Worm (Caenorhabditis elegans): Measurements from ENCODE around the gene F22F7.4.
"Not testable (repeated sequence)": the region's sequence is repeated elsewhere in the genome, so short reads cannot be mapped to it uniquely, and the experiment has no call there.

The F22F7.4 gene

ce11 chrV:2126554-2126953 is 20.7 kb upstream of the F22F7.4 start:
- TF ChIP-seq unc-62 (GFP tag; optimal IDR thresholded peaks at IDR 0.05) = no peak

- TF ChIP-seq unc-62 (GFP tag; optimal IDR thresholded peaks at IDR 0.05) = no peak
Measured at ce11 chrV:2123164-2123563, 17.3 kb upstream of the F22F7.4 start.

DNA sequence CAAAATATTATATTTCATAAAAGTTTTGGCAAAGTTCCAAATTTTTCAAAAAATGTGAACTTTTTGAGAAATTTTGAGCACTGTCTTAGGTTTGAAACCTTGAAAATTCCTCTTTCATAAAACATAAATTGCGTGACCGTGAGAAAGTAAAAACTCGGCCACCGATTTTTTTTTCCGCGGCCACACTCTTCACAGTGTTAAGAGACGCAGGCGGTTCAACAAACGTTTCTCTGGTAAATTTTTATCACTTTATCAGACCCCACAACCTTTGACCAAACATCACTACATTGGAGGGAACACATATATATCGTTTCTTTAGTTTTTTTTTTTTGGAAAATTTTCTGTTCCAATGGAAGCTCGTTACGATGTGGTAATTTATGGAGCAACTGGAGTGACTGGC is 16.6 kb upstream of the F22F7.4 start, which contains the start of gene F22F7.2:
Gene F22F7.2, plus strand, starts transcription at position 266 of the 400 bp plus-strand sequence.
- TF ChIP-seq unc-62 (GFP tag; optimal IDR thresholded peaks at IDR 0.05) = no peak

DNA sequence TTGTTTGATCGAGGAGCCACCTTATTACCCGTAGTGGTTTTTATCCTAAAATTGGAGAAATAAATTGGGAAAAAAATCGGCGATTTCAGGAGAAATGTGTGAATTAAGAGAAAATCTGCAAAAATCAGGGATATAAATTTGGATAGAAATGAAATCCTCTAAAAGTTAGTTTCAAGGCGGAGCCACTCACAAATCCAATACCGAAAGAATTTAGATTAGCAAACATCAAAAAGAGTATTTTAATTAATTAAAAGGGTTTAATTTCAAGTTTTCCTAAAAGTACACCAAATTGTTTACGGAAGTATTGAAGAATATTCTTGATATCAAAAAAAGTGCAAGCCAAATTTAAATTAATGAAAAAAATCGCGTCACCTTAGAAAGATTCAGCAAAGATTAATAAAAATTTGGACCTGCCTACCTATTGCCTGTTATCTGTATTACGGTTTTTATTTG is 16.1 kb upstream of the F22F7.4 start, which contains the start of gene F22F7.8:
Gene F22F7.8, minus strand, starts transcription at position 51 of the 453 bp plus-strand sequence.
- no peak for TF ChIP-seq unc-62 (GFP tag; optimal IDR thresholded peaks at IDR 0.05)

ce11 chrV:2119529-2119928 is 13.7 kb upstream of the F22F7.4 start, which contains the start of gene F22F7.11:
Gene F22F7.11 (plus strand): TSS chrV:2119829.
- no peak for TF ChIP-seq unc-62 (GFP tag; optimal IDR thresholded peaks at IDR 0.05)

DNA sequence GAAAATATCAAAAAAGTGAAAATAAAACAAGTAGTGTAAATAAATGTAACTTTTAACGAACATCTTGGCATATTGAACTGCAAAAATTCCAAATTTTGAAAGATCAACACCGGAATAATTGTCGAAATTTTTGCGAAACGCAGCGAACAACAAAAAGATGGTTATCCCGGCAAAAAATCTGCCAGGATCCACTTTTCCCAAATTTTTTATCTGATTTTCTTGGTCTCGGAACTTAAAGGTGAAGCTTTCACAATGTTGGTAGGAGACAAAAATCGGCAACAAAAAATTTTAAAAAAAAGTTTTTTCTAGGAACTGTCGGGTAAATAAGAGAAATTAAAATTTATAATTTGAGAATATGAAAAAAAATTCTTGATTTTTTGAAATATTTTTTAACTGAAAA is 12.7 kb upstream of the F22F7.4 start, which contains the start of gene bgnt-1.2:
Gene bgnt-1.2, minus strand, starts transcription at position 101 of the 400 bp plus-strand sequence.
- TF ChIP-seq unc-62 (GFP tag; optimal IDR thresholded peaks at IDR 0.05) = no peak

DNA sequence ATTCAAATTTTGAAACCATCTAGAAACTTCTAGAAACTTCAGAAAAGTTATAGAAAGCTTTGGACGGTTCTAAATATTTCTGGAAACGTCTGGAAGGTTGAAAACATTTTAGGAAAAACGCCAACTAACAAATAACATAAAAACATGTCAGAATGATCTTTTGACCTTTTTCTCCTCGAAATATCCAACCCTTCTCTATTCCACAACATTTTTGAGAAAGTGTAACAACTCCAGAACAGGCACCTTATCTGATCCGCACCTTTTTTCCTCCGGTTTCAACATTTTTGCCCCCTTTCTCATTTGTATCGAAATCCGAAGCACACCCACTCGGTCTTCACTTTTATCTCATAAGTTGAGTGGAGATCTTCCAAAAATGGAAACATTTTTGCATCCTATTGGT is 4.5 kb upstream of the F22F7.4 start, which contains the start of gene F22F7.3:
Gene F22F7.3, plus strand, starts transcription at position 301 of the 400 bp plus-strand sequence.
- no peak for TF ChIP-seq unc-62 (GFP tag; optimal IDR thresholded peaks at IDR 0.05)

DNA sequence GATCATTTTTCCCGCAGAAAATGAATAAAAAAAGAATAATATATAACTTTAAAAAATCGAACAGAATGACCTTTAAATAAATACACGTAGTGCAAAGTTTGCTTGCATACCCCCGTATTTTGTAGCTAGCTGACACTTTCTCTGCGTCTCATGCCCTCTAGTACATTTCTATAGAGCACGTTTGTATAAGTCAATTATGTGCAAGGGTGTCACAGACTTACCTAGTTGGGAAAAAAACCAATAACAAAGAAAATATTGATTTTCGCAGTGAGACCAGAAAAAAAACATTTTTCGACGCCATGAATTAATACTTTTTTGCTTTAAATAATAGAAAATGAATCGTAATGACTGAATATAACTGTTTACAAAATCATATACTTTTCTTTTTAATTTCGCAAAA is 3.4 kb upstream of the F22F7.4 start, which contains the start of gene ckb-4:
Gene ckb-4, minus strand, starts transcription at position 140 of the 400 bp plus-strand sequence.
- no peak for TF ChIP-seq unc-62 (GFP tag; optimal IDR thresholded peaks at IDR 0.05)

DNA sequence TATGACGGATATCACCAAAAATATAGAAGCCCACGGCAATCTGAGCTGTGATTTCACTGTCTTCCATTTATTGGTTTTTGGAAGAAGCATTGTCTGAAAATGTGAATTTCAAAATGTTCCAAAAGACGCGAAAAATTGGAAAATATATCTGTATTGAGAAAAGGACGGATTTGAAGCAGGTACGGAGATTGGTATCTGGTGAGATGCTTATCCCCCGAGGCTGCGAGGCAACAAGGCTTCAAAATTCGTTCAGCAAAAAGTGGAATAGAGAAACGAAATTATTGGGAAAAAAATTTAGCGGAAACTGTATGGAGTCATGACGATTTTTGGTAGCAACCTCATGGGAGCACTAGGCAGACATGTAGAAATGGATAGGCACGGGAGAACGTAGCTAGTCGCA is 2.8 kb downstream of the F22F7.4 start, which contains the start of gene F36F12.1:
Gene F36F12.1, minus strand, starts transcription at position 101 of the 400 bp plus-strand sequence.
- no peak for TF ChIP-seq unc-62 (GFP tag; optimal IDR thresholded peaks at IDR 0.05)

- TF ChIP-seq unc-62 (GFP tag; optimal IDR thresholded peaks at IDR 0.05) = no peak
Measured at ce11 chrV:2099040-2099439, 6.8 kb downstream of the F22F7.4 start, which contains the start of gene F36F12.7. Gene F36F12.7 (plus strand): TSS chrV:2099340.

ce11 chrV:2097653-2098052 is 8.2 kb downstream of the F22F7.4 start, which contains the start of gene clec-208:
Gene clec-208 (plus strand): TSS chrV:2097953.
- TF ChIP-seq unc-62 (GFP tag; optimal IDR thresholded peaks at IDR 0.05) = no peak

DNA sequence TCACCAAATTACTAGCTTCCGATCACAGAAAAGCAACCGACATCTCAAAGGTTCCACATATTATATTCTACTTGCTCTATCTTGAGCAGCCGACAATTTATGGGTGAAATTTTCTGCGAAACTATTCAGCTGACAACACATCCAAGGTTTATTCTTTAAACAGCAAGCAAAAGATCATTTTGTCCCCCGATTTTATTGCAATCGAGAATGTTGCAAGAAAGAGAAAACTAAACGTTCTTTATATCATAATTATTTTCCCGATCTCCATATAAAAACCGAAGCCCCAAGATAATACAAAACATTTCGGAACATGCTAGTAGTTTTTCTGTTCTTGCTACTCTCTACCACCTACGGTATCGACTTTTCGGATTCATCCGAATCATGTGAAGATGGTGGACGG is 10.1 kb downstream of the F22F7.4 start, which contains the start of gene clec-207:
Gene clec-207, plus strand, starts transcription at position 301 of the 400 bp plus-strand sequence.
- no peak for TF ChIP-seq unc-62 (GFP tag; optimal IDR thresholded peaks at IDR 0.05)

ce11 chrV:2095204-2095603 is 10.7 kb downstream of the F22F7.4 start, which contains the start of gene F36F12.2:
Gene F36F12.2 (minus strand): TSS chrV:2095304.
- TF ChIP-seq unc-62 (GFP tag; optimal IDR thresholded peaks at IDR 0.05) = no peak

DNA sequence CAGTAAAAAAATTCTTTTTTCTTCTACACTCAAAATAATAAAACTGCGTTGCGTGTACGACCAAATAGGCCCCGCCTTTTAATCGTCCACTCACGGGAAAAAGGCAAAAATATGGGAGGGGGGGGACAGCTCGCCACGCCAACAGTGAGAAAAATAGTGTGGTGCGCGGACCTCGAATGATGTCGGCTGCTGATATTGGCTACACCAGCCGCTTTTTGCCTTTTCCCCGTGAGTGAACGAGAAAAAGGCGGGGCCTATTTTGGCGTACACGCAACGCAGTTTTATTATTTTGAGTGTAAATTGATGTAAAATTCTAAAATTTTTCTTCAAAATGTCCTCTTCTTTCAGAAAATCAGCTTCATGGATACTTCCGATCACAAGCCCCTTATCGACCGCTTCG is 15.6 kb downstream of the F22F7.4 start, which contains the start of gene ztf-28:
Gene ztf-28, plus strand, starts transcription at position 349 of the 400 bp plus-strand sequence.
- TF ChIP-seq unc-62 (GFP tag; optimal IDR thresholded peaks at IDR 0.05) = not testable (repeated sequence)

DNA sequence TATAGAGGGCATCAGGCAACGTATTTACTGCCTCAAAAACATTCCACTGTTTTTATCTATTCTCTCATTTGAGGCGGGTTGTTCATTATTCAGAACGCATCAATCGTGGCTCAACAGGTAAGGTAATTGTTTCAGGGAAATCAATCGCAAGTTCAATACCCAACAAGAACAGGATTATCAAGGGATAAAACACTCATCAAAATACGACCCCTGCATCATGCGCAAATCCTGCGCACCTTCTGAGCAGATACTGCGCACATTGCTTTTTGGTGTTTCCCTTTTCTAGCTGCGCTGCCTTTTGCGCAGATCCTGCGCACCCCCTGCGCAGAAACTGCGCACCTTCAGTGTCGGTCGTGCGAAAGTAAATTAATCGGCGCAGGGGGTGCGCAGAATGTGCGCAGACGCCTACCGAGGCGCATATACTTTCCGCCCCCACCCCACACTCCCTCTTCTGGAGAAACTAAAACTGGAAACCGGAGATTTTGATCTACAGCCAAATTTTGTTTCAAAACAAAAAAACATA is 20.1 kb downstream of the F22F7.4 start, which contains the start of gene F36F12.3:
Gene F36F12.3, plus strand, starts transcription at position 51 of the 523 bp plus-strand sequence.
- not testable (repeated sequence) for TF ChIP-seq unc-62 (GFP tag; optimal IDR thresholded peaks at IDR 0.05)

DNA sequence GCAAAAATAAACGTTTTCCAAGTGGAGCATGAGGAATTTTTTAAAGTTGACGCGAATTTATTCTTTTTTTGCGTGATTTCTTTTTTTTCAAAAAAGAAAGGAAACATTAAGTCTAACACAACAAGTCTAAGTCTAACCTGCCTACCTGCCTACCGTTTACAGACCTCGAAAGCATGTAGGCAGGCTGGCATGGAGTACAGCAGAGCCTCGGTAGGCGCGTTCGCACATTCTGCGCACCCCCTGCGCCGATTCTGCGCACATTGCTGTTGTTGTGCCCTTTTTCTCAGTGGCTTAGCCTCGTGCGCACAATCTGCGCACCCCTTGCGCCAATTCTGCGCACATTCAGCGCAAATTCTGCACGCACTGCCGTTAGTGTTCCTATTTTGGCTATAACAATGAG is 22.0 kb downstream of the F22F7.4 start:
- no peak for TF ChIP-seq unc-62 (GFP tag; optimal IDR thresholded peaks at IDR 0.05)

DNA sequence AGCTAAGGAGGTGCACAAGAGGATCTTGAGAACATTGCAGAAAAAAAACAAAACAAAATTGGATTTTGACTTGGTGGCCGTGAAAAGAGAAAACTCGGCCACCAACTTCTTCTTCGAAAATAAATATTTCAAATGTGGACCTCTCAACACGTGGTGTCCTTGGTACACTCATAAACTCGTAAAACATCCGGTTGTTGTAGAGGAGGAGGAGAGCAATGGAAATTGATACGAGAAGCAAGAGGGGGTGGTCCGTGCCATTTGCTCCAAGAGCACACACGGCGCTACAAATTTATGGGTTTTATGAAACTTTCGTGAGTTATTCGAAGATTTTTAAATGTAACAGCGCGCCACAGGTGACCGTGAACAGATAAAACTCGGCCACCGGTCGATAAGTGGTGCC is 24.0 kb downstream of the F22F7.4 start:
- no peak for TF ChIP-seq unc-62 (GFP tag; optimal IDR thresholded peaks at IDR 0.05)
